Fruit fly (Drosophila melanogaster) whole organism, prepupa: ENCODE results near the gene CG12680.

Source experiments
- CG10631 ChIP-seq: fragments of 200-800 bp; sonication (Bioruptor generic); optimal IDR thresholded peaks from 2 replicates; lab custom pipeline; 2016; ENCODE audit warnings: missing biosample characterization, missing genetic modification characterization
- CG10669 ChIP-seq: fragments of 200-800 bp; sonication (Bioruptor generic); optimal IDR thresholded peaks from 3 replicates; lab custom pipeline; 2018; ENCODE audit warnings: missing biosample characterization, mild to moderate bottlenecking, missing genetic modification characterization, moderate library complexity
- CG11294 ChIP-seq: fragments of 200-800 bp; sonication (Bioruptor generic); IDR thresholded peaks from 2 replicates; pipeline ENCODE4 v1.3.6; 2022; ENCODE audit warnings: missing biosample characterization, missing genetic modification characterization
- CG11762 ChIP-seq: fragments of 200-800 bp; sonication (Bioruptor generic); optimal IDR thresholded peaks from 3 replicates; lab custom pipeline; 2016; ENCODE audit warnings: missing biosample characterization, missing genetic modification characterization; ENCODE audit not compliant: insufficient read depth
- CG15336 ChIP-seq: fragments of 200-800 bp; sonication (Bioruptor generic); IDR thresholded peaks from 2 replicates; pipeline ENCODE4 v1.3.6; 2022; ENCODE audit warnings: missing biosample characterization, missing genetic modification characterization
- CG1621 ChIP-seq: fragments of 200-800 bp; sonication (Bioruptor generic); optimal IDR thresholded peaks from 3 replicates; lab custom pipeline; 2018; ENCODE audit warnings: missing biosample characterization, mild to moderate bottlenecking, missing genetic modification characterization
- CG16779 ChIP-seq: fragments of 200-800 bp; sonication (Bioruptor generic); optimal IDR thresholded peaks from 3 replicates; lab custom pipeline; 2017; ENCODE audit warnings: missing biosample characterization, mild to moderate bottlenecking, missing genetic modification characterization
- CG3032 ChIP-seq: fragments of 200-800 bp; optimal IDR thresholded peaks from 2 replicates; lab custom pipeline; 2019; ENCODE audit warnings: missing biosample characterization, mild to moderate bottlenecking, missing genetic modification characterization, moderate library complexity
- CG31627 ChIP-seq: fragments of 200-800 bp; sonication (Bioruptor generic); optimal IDR thresholded peaks from 3 replicates; lab custom pipeline; 2016; ENCODE audit warnings: missing biosample characterization, missing genetic modification characterization
- CG32006 ChIP-seq: fragments of 200-800 bp; sonication (Bioruptor generic); optimal IDR thresholded peaks from 3 replicates; lab custom pipeline; 2017; ENCODE audit warnings: missing biosample characterization, mild to moderate bottlenecking, missing genetic modification characterization
- CG34406 ChIP-seq: fragments of 200-800 bp; sonication (Bioruptor generic); optimal IDR thresholded peaks from 3 replicates; lab custom pipeline; 2016; ENCODE audit warnings: missing biosample characterization, missing genetic modification characterization
- CG3919 ChIP-seq: fragments of 200-800 bp; sonication (Bioruptor generic); optimal IDR thresholded peaks from 3 replicates; lab custom pipeline; 2016; ENCODE audit warnings: missing biosample characterization, missing genetic modification characterization
- CG4318 ChIP-seq: fragments of 200-800 bp; sonication (Bioruptor generic); optimal IDR thresholded peaks from 3 replicates; lab custom pipeline; 2017; ENCODE audit warnings: missing biosample characterization, mild to moderate bottlenecking, missing genetic modification characterization
- CG6163 ChIP-seq: fragments of 200-800 bp; sonication (Bioruptor generic); IDR thresholded peaks from 3 replicates; pipeline ENCODE4 v1.3.6; 2022; ENCODE audit warnings: missing biosample characterization, missing genetic modification characterization
- CG6276 ChIP-seq: fragments of 200-800 bp; sonication (Bioruptor generic); optimal IDR thresholded peaks from 2 replicates; lab custom pipeline; 2017; ENCODE audit warnings: missing biosample characterization, mild to moderate bottlenecking, missing genetic modification characterization
- CG6808 ChIP-seq: fragments of 200-800 bp; sonication (Bioruptor generic); optimal IDR thresholded peaks from 3 replicates; lab custom pipeline; 2017; ENCODE audit warnings: missing biosample characterization, missing genetic modification characterization, mild to moderate bottlenecking, moderate library complexity, missing genetic modification reagents
- CG6854 ChIP-seq: fragments of 200-800 bp; sonication (Bioruptor generic); optimal IDR thresholded peaks from 2 replicates; lab custom pipeline; 2017; ENCODE audit warnings: missing biosample characterization, mild to moderate bottlenecking, missing genetic modification characterization
- CG7368 ChIP-seq: fragments of 200-800 bp; sonication (Bioruptor generic); optimal IDR thresholded peaks from 3 replicates; lab custom pipeline; 2016; ENCODE audit warnings: missing biosample characterization, missing genetic modification characterization
- CG8119 ChIP-seq: fragments of 200-800 bp; sonication (Bioruptor generic); IDR thresholded peaks from 3 replicates; pipeline ENCODE4 v1.3.6; 2022; ENCODE audit warnings: missing biosample characterization, missing genetic modification characterization
- CG8319 ChIP-seq: fragments of 200-800 bp; sonication (Bioruptor generic); optimal IDR thresholded peaks from 3 replicates; lab custom pipeline; 2016; ENCODE audit warnings: missing biosample characterization, missing genetic modification characterization
- CG8632 ChIP-seq: fragments of 200-800 bp; sonication (Bioruptor generic); optimal IDR thresholded peaks from 3 replicates; lab custom pipeline; 2016; ENCODE audit warnings: missing biosample characterization, missing genetic modification characterization
- CG9139 ChIP-seq: fragments of 200-800 bp; sonication (Bioruptor generic); optimal IDR thresholded peaks from 3 replicates; lab custom pipeline; 2017; ENCODE audit warnings: missing biosample characterization, mild to moderate bottlenecking, missing genetic modification characterization
- Eip75B ChIP-seq: fragments of 200-800 bp; sonication (Bioruptor generic); optimal IDR thresholded peaks from 3 replicates; lab custom pipeline; 2016; ENCODE audit warnings: missing biosample characterization, missing genetic modification characterization
- Eip78C ChIP-seq: fragments of 200-800 bp; sonication (Bioruptor generic); peaks from one replicate; lab custom pipeline; 2016; ENCODE audit warnings: missing biosample characterization, missing genetic modification characterization
- Ets21C ChIP-seq: fragments of 200-800 bp; sonication (Bioruptor generic); optimal IDR thresholded peaks from 3 replicates; lab custom pipeline; 2016; ENCODE audit warnings: missing biosample characterization, missing genetic modification characterization
- Ets96B ChIP-seq: fragments of 200-800 bp; optimal IDR thresholded peaks from 2 replicates; lab custom pipeline; 2019; ENCODE audit warnings: missing biosample characterization, mild to moderate bottlenecking, missing genetic modification characterization, moderate library complexity
- Gug ChIP-seq: fragments of 200-800 bp; sonication (Bioruptor generic); IDR thresholded peaks from 2 replicates; pipeline ENCODE4 v1.3.6; 2022; ENCODE audit warnings: missing biosample characterization, missing genetic modification characterization
- Hr38 ChIP-seq: sonication (Bioruptor generic); optimal IDR thresholded peaks from 2 replicates; lab custom pipeline; 2016; ENCODE audit warnings: missing biosample characterization, missing genetic modification characterization
- Hr39 ChIP-seq: fragments of 200-800 bp; sonication (Bioruptor generic); optimal IDR thresholded peaks from 2 replicates; lab custom pipeline; 2016; ENCODE audit warnings: missing biosample characterization, missing genetic modification characterization
- Hr4 ChIP-seq: fragments of 200-800 bp; sonication (Bioruptor generic); optimal IDR thresholded peaks from 3 replicates; lab custom pipeline; 2016; ENCODE audit warnings: missing biosample characterization, missing genetic modification characterization
- Met ChIP-seq: fragments of 200-800 bp; sonication (Bioruptor generic); optimal IDR thresholded peaks from 3 replicates; lab custom pipeline; 2016; ENCODE audit warnings: missing biosample characterization, missing genetic modification characterization
- Smox ChIP-seq: fragments of 200-800 bp; sonication (Bioruptor generic); optimal IDR thresholded peaks from 3 replicates; lab custom pipeline; 2016; ENCODE audit warnings: missing biosample characterization, missing genetic modification characterization
- Sox102F ChIP-seq: fragments of 200-800 bp; sonication (Bioruptor generic); optimal IDR thresholded peaks from 2 replicates; lab custom pipeline; 2016; ENCODE audit warnings: missing biosample characterization, mild to moderate bottlenecking, missing genetic modification characterization
- Sox14 ChIP-seq: fragments of 200-800 bp; sonication (Bioruptor generic); optimal IDR thresholded peaks from 3 replicates; lab custom pipeline; 2016; ENCODE audit warnings: missing biosample characterization, missing genetic modification characterization
- Sox15 ChIP-seq: fragments of 200-800 bp; sonication (Bioruptor generic); optimal IDR thresholded peaks from 3 replicates; lab custom pipeline; 2016; ENCODE audit warnings: missing biosample characterization, missing genetic modification characterization
- achi ChIP-seq: fragments of 200-800 bp; sonication (Bioruptor generic); optimal IDR thresholded peaks from 3 replicates; lab custom pipeline; 2016; ENCODE audit warnings: missing biosample characterization, missing genetic modification characterization
- acj6 ChIP-seq: fragments of 200-800 bp; sonication (Bioruptor generic); optimal IDR thresholded peaks from 3 replicates; lab custom pipeline; 2016; ENCODE audit warnings: missing biosample characterization, missing genetic modification characterization
- cyc ChIP-seq: fragments of 200-800 bp; sonication (Bioruptor generic); optimal IDR thresholded peaks from 3 replicates; lab custom pipeline; 2016; ENCODE audit warnings: missing biosample characterization, missing genetic modification characterization
- dac ChIP-seq: fragments of 200-800 bp; sonication (Bioruptor generic); optimal IDR thresholded peaks from 2 replicates; lab custom pipeline; 2017; ENCODE audit warnings: missing biosample characterization, mild to moderate bottlenecking, missing genetic modification characterization
- dsx ChIP-seq: fragments of 200-800 bp; optimal IDR thresholded peaks from 3 replicates; lab custom pipeline; 2019; ENCODE audit warnings: missing biosample characterization, mild to moderate bottlenecking, missing genetic modification characterization, moderate library complexity; ENCODE audit not compliant: poor library complexity, severe bottlenecking
- eg ChIP-seq: fragments of 200-800 bp; sonication (Bioruptor generic); IDR thresholded peaks from 3 replicates; pipeline ENCODE4 v1.3.6; 2022; ENCODE audit warnings: missing biosample characterization, missing genetic modification characterization
- esn ChIP-seq: fragments of 200-800 bp; sonication (Bioruptor generic); optimal IDR thresholded peaks from 2 replicates; lab custom pipeline; 2016; ENCODE audit warnings: missing biosample characterization, mild to moderate bottlenecking, missing genetic modification characterization, moderate library complexity
- fd59A ChIP-seq: fragments of 200-800 bp; sonication (Bioruptor generic); optimal IDR thresholded peaks from 2 replicates; lab custom pipeline; 2017; ENCODE audit warnings: missing biosample characterization, mild to moderate bottlenecking, missing genetic modification characterization, missing genetic modification reagents
- fd85E ChIP-seq: fragments of 200-800 bp; sonication (Bioruptor generic); optimal IDR thresholded peaks from 3 replicates; lab custom pipeline; 2016; ENCODE audit warnings: missing biosample characterization, missing genetic modification characterization
- fkh ChIP-seq: fragments of 200-800 bp; sonication (Bioruptor generic); optimal IDR thresholded peaks from 3 replicates; lab custom pipeline; 2017; ENCODE audit warnings: missing biosample characterization, mild to moderate bottlenecking, missing genetic modification characterization, moderate library complexity
- lz ChIP-seq: fragments of 200-800 bp; sonication (Bioruptor generic); optimal IDR thresholded peaks from 3 replicates; lab custom pipeline; 2016; ENCODE audit warnings: missing biosample characterization, missing genetic modification characterization
- net ChIP-seq: fragments of 200-800 bp; sonication (Bioruptor generic); optimal IDR thresholded peaks from 3 replicates; lab custom pipeline; 2016; ENCODE audit warnings: missing biosample characterization, missing genetic modification characterization
- pdm3 ChIP-seq: fragments of 200-800 bp; sonication (Bioruptor generic); optimal IDR thresholded peaks from 3 replicates; lab custom pipeline; 2016; ENCODE audit warnings: missing biosample characterization, missing genetic modification characterization
- spab ChIP-seq: fragments of 200-800 bp; sonication (Bioruptor generic); optimal IDR thresholded peaks from 2 replicates; lab custom pipeline; 2017; ENCODE audit warnings: missing biosample characterization, mild to moderate bottlenecking, missing genetic modification characterization, missing genetic modification reagents
- ss ChIP-seq, 2 experiments: fragments of 200-800 bp; sonication (Bioruptor generic); optimal IDR thresholded peaks; 2 replicates in 1 of 2; 3 replicates in 1 of 2; lab custom pipeline; 2017 to 2018; ENCODE audit warnings: mild to moderate bottlenecking in 2 of 2, missing biosample characterization in 2 of 2, missing genetic modification characterization in 2 of 2, moderate library complexity in 1 of 2
- svp ChIP-seq: fragments of 200-800 bp; sonication (Bioruptor generic); peaks from one replicate; lab custom pipeline; 2016; ENCODE audit warnings: missing biosample characterization, missing genetic modification characterization
- topi ChIP-seq: fragments of 200-800 bp; sonication (Bioruptor generic); optimal IDR thresholded peaks from 3 replicates; lab custom pipeline; 2016; ENCODE audit warnings: missing biosample characterization, missing genetic modification characterization
- vri ChIP-seq: fragments of 200-800 bp; sonication (Bioruptor generic); optimal IDR thresholded peaks from 3 replicates; lab custom pipeline; 2016; ENCODE audit warnings: missing biosample characterization, mild to moderate bottlenecking, missing genetic modification characterization

Gene CG12680

dm6 chrX:5031297-5031696 is 34.1 kb downstream of the CG12680 start:
- TF ChIP-seq dac (GFP tag; lab: Kevin White, UChicago) (no peak), CG10669 (no peak), achi (peak; percentile 39), CG11762 (GFP tag; lab: Kevin White, UChicago) (no peak), Sox15 (GFP tag; lab: Kevin White, UChicago) (no peak), Smox (GFP tag; lab: Kevin White, UChicago) (peak; percentile 42), CG8632 (GFP tag; lab: Kevin White, UChicago) (no peak), Hr39 (GFP tag; lab: Kevin White, UChicago) (peak; percentile 22), CG34406 (GFP tag; lab: Kevin White, UChicago) (no peak), CG3032 (tag; lab: Kevin White, UChicago) (no peak), Ets96B (peak; percentile 14), acj6 (peak; percentile 33), CG1621 (no peak), CG9139 (GFP tag; lab: Kevin White, UChicago) (no peak), dsx (GFP tag; lab: Kevin White, UChicago) (peak; percentile 11), CG10631 (GFP tag; lab: Kevin White, UChicago) (peak; percentile 36), Hr4 (GFP tag; lab: Kevin White, UChicago) (peak; percentile 23), spab (GFP tag; lab: Kevin White, UChicago) (no peak), ss (GFP tag; optimal IDR thresholded peaks at IDR 0.05; lab: Kevin White, UChicago) (no peak), net (GFP tag; lab: Kevin White, UChicago) (peak; percentile 34), CG16779 (tag; lab: Kevin White, UChicago) (no peak), CG11294 (GFP tag; lab: Robert Waterston, UW) (no peak), CG8119 (GFP tag; lab: Robert Waterston, UW) (peak; percentile 54; the same call in 2 of the 3 replicates), fd59A (no peak), fd85E (GFP tag; lab: Kevin White, UChicago) (no peak), CG6854 (GFP tag; lab: Kevin White, UChicago) (no peak), Eip75B (GFP tag; lab: Kevin White, UChicago) (no peak), CG8319 (GFP tag; lab: Kevin White, UChicago) (no peak), topi (GFP tag; lab: Kevin White, UChicago) (peak; percentile 21), Eip78C (peak; percentile 63), Hr38 (no peak), Met (peak; percentile 35), CG32006 (peak; percentile 59), Sox102F (GFP tag; lab: Kevin White, UChicago) (peak; percentile 24), Ets21C (GFP tag; lab: Kevin White, UChicago) (no peak), CG6276 (GFP tag; lab: Kevin White, UChicago) (no peak), pdm3 (GFP tag; lab: Kevin White, UChicago) (peak; percentile 16), CG7368 (GFP tag; lab: Kevin White, UChicago) (no peak), CG3919 (GFP tag; lab: Kevin White, UChicago) (peak; percentile 29), CG15336 (peak; percentile 62), fkh (GFP tag; lab: Kevin White, UChicago) (no peak), Sox14 (GFP tag; lab: Kevin White, UChicago) (peak; percentile 13), Gug (peak; percentile 23; the same call in 1 of the 2 replicates), svp (GFP tag; lab: Kevin White, UChicago) (peak; percentile 65), CG6163 (peak; percentile 46; the same call in 1 of the 3 replicates), eg (GFP tag; lab: Robert Waterston, UW) (peak; percentile 48; the same call in 1 of the 3 replicates), CG31627 (GFP tag; lab: Kevin White, UChicago) (peak; percentile 29), CG4318 (GFP tag; lab: Kevin White, UChicago) (no peak), vri (GFP tag; lab: Kevin White, UChicago) (peak; percentile 4), cyc (peak; percentile 28), lz (GFP tag; lab: Kevin White, UChicago) (peak; percentile 12), esn (GFP tag; lab: Kevin White, UChicago) (peak; percentile 35), CG6808 (GFP tag; lab: Kevin White, UChicago) (no peak)
